Fruit fly (Drosophila melanogaster) whole organism, embryonic: ENCODE data around the gene Ciz1.

Experiments
- Abd-B ChIP-seq: fragments of 200-800 bp; sonication (Bioruptor generic); optimal IDR thresholded peaks from 2 replicates; lab custom pipeline; 2018; ENCODE audit warnings: missing biosample characterization, mild to moderate bottlenecking, missing genetic modification characterization, moderate library complexity
- Asciz ChIP-seq: fragments of 200-800 bp; sonication (Bioruptor generic); optimal IDR thresholded peaks from 2 replicates; lab custom pipeline; 2017; ENCODE audit warnings: missing biosample characterization, mild to moderate bottlenecking, missing genetic modification characterization, missing genetic modification reagents
- Bgb ChIP-seq: fragments of 200-800 bp; sonication (Bioruptor generic); IDR thresholded peaks from 2 replicates; pipeline ENCODE4 v1.3.6; 2022; ENCODE audit warnings: missing biosample characterization, missing genetic modification characterization; ENCODE audit not compliant: partially characterized antibody
- CG10321 ChIP-seq: fragments of 200-800 bp; sonication (Bioruptor generic); IDR thresholded peaks from 2 replicates; pipeline ENCODE4 v1.3.6; 2022; ENCODE audit warnings: missing biosample characterization, missing genetic modification characterization
- CG13296 ChIP-seq: fragments of 200-800 bp; sonication (Bioruptor generic); optimal IDR thresholded peaks from 3 replicates; lab custom pipeline; 2018; ENCODE audit warnings: missing biosample characterization, mild to moderate bottlenecking, missing genetic modification characterization
- CG15073 ChIP-seq: fragments of 200-800 bp; sonication (Bioruptor generic); optimal IDR thresholded peaks from 2 replicates; lab custom pipeline; 2016; ENCODE audit warnings: missing biosample characterization, missing genetic modification characterization
- CG1603 ChIP-seq: fragments of 200-800 bp; sonication (Bioruptor generic); optimal IDR thresholded peaks from 2 replicates; lab custom pipeline; 2019; ENCODE audit warnings: missing biosample characterization, mild to moderate bottlenecking, missing genetic modification characterization, moderate library complexity
- CG17328 ChIP-seq: fragments of 200-800 bp; sonication (Bioruptor generic); IDR thresholded peaks from 2 replicates; pipeline ENCODE4 v1.3.6; 2022; ENCODE audit warnings: missing biosample characterization, missing genetic modification characterization
- CG17361 ChIP-seq: fragments of 200-800 bp; sonication (Bioruptor generic); IDR thresholded peaks from 3 replicates; pipeline ENCODE4 v1.3.6; 2022; ENCODE audit warnings: missing biosample characterization, missing genetic modification characterization
- CG2129 ChIP-seq: fragments of 200-800 bp; sonication (Bioruptor generic); IDR thresholded peaks from 2 replicates; pipeline ENCODE4 v1.3.6; 2022; ENCODE audit warnings: missing biosample characterization, missing genetic modification characterization; ENCODE audit not compliant: partially characterized antibody
- CG3065 ChIP-seq: fragments of 200-800 bp; sonication (Bioruptor generic); optimal IDR thresholded peaks from 2 replicates; lab custom pipeline; 2016; ENCODE audit warnings: missing biosample characterization, missing genetic modification characterization
- CG3281 ChIP-seq: fragments of 200-800 bp; sonication (Bioruptor generic); optimal IDR thresholded peaks from 3 replicates; lab custom pipeline; 2017; ENCODE audit warnings: missing biosample characterization, mild to moderate bottlenecking, missing genetic modification characterization
- CG4820 ChIP-seq: fragments of 200-800 bp; sonication (Bioruptor generic); optimal IDR thresholded peaks from 3 replicates; lab custom pipeline; 2016; ENCODE audit warnings: missing biosample characterization, missing genetic modification characterization
- CG6791 ChIP-seq: fragments of 200-800 bp; sonication (Bioruptor generic); IDR thresholded peaks from 3 replicates; pipeline ENCODE4 v1.3.6; 2022; ENCODE audit warnings: missing biosample characterization, missing genetic modification characterization; ENCODE audit not compliant: partially characterized antibody
- CG6854 ChIP-seq: fragments of 200-800 bp; sonication (Bioruptor generic); optimal IDR thresholded peaks from 3 replicates; lab custom pipeline; 2017; ENCODE audit warnings: missing biosample characterization, mild to moderate bottlenecking, missing genetic modification characterization
- CG8281 ChIP-seq: fragments of 200-800 bp; sonication (Bioruptor generic); optimal IDR thresholded peaks from 2 replicates; lab custom pipeline; 2018; ENCODE audit warnings: missing biosample characterization, mild to moderate bottlenecking, missing genetic modification characterization, moderate library complexity
- CrebB ChIP-seq: fragments of 200-800 bp; sonication (Bioruptor generic); optimal IDR thresholded peaks from 3 replicates; lab custom pipeline; 2018; ENCODE audit warnings: missing biosample characterization, mild to moderate bottlenecking, missing genetic modification characterization
- Dll ChIP-seq: fragments of 200-800 bp; sonication (Bioruptor generic); IDR thresholded peaks from 4 replicates; pipeline ENCODE4 v1.3.6; 2022; ENCODE audit warnings: missing biosample characterization, missing genetic modification characterization; ENCODE audit not compliant: partially characterized antibody
- ERR ChIP-seq: fragments of 200-800 bp; sonication (Bioruptor generic); optimal IDR thresholded peaks from 2 replicates; lab custom pipeline; 2016; ENCODE audit warnings: missing biosample characterization, missing genetic modification characterization
- Gsc ChIP-seq: fragments of 200-800 bp; sonication (Bioruptor generic); IDR thresholded peaks from 2 replicates; pipeline ENCODE4 v1.3.6; 2022; ENCODE audit warnings: missing biosample characterization, missing genetic modification characterization
- Hmr ChIP-seq: fragments of 200-800 bp; sonication (Bioruptor generic); optimal IDR thresholded peaks from 3 replicates; lab custom pipeline; 2017; ENCODE audit warnings: mild to moderate bottlenecking, missing biosample characterization, missing genetic modification reagents, missing genetic modification characterization
- Lhr ChIP-seq: fragments of 200-800 bp; sonication (Bioruptor generic); optimal IDR thresholded peaks from 3 replicates; lab custom pipeline; 2017; ENCODE audit warnings: mild to moderate bottlenecking, missing biosample characterization, missing genetic modification reagents, missing genetic modification characterization
- Lim3 ChIP-seq: fragments of 200-800 bp; sonication (Bioruptor generic); IDR thresholded peaks from 2 replicates; pipeline ENCODE4 v1.3.6; 2022; ENCODE audit warnings: missing biosample characterization, missing genetic modification characterization
- NK7.1 ChIP-seq: fragments of 200-800 bp; sonication (Bioruptor generic); optimal IDR thresholded peaks from 3 replicates; lab custom pipeline; 2016; ENCODE audit warnings: missing biosample characterization, missing genetic modification characterization
- Rx ChIP-seq: fragments of 200-800 bp; sonication (Bioruptor generic); IDR thresholded peaks from 2 replicates; pipeline ENCODE4 v1.3.6; 2022; ENCODE audit warnings: missing biosample characterization, missing genetic modification characterization
- Scr ChIP-seq: fragments of 200-800 bp; sonication (Bioruptor generic); IDR thresholded peaks from 2 replicates; pipeline ENCODE4 v1.3.6; 2022; ENCODE audit warnings: missing biosample characterization, missing genetic modification characterization; ENCODE audit not compliant: partially characterized antibody
- Spps ChIP-seq: fragments of 200-800 bp; sonication (Bioruptor generic); optimal IDR thresholded peaks from 2 replicates; lab custom pipeline; 2018; ENCODE audit warnings: missing biosample characterization, mild to moderate bottlenecking, missing genetic modification characterization
- ab ChIP-seq: fragments of 200-800 bp; sonication (Bioruptor generic); optimal IDR thresholded peaks from 2 replicates; lab custom pipeline; 2016; ENCODE audit warnings: missing biosample characterization, missing genetic modification characterization
- ac ChIP-seq: fragments of 200-800 bp; sonication (Bioruptor generic); optimal IDR thresholded peaks from 3 replicates; lab custom pipeline; 2017; ENCODE audit warnings: missing biosample characterization, mild to moderate bottlenecking, missing genetic modification characterization
- amos ChIP-seq: fragments of 200-800 bp; sonication (Bioruptor generic); IDR thresholded peaks from 2 replicates; pipeline ENCODE4 v1.3.6; 2022; ENCODE audit warnings: missing biosample characterization, missing genetic modification characterization; ENCODE audit not compliant: partially characterized antibody
- aop ChIP-seq: fragments of 200-800 bp; sonication (Bioruptor generic); IDR thresholded peaks from 2 replicates; pipeline ENCODE4 v1.3.6; 2022; ENCODE audit warnings: missing biosample characterization, missing genetic modification characterization
- cato ChIP-seq: fragments of 200-800 bp; sonication (Bioruptor generic); optimal IDR thresholded peaks from 2 replicates; lab custom pipeline; 2016; ENCODE audit warnings: missing biosample characterization, missing genetic modification characterization, borderline replicate concordance
- chn ChIP-seq: fragments of 200-800 bp; sonication (Bioruptor generic); optimal IDR thresholded peaks from 2 replicates; lab custom pipeline; 2016; ENCODE audit warnings: missing biosample characterization, missing genetic modification characterization
- da ChIP-seq: fragments of 200-800 bp; sonication (Bioruptor generic); optimal IDR thresholded peaks from 2 replicates; lab custom pipeline; 2016; ENCODE audit warnings: missing biosample characterization, missing genetic modification characterization
- dpn ChIP-seq, 2 experiments: fragments of 200-800 bp; sonication (Bioruptor generic); optimal IDR thresholded peaks; 3 replicates each; lab custom pipeline; 2016; ENCODE audit warnings: missing biosample characterization in 2 of 2, missing genetic modification characterization in 2 of 2
- ems ChIP-seq: fragments of 200-800 bp; sonication (Bioruptor generic); optimal IDR thresholded peaks from 3 replicates; lab custom pipeline; 2016; ENCODE audit warnings: missing biosample characterization, missing genetic modification characterization
- ewg ChIP-seq: fragments of 200-800 bp; sonication (Bioruptor generic); optimal IDR thresholded peaks from 3 replicates; lab custom pipeline; 2017; ENCODE audit warnings: mild to moderate bottlenecking, missing biosample characterization, missing genetic modification reagents, missing genetic modification characterization
- exex ChIP-seq: fragments of 200-800 bp; sonication (Bioruptor generic); optimal IDR thresholded peaks from 4 replicates; lab custom pipeline; 2018; ENCODE audit warnings: missing biosample characterization, mild to moderate bottlenecking, missing genetic modification characterization, moderate library complexity
- fru ChIP-seq: fragments of >200 bp; optimal IDR thresholded peaks from 2 replicates; lab custom pipeline; 2017
- gce ChIP-seq: fragments of 200-800 bp; sonication (Bioruptor generic); IDR thresholded peaks from 3 replicates; pipeline ENCODE4 v1.3.6; 2022; ENCODE audit warnings: missing biosample characterization, missing genetic modification characterization
- gfzf ChIP-seq: fragments of 200-800 bp; sonication (Bioruptor generic); optimal IDR thresholded peaks from 2 replicates; lab custom pipeline; 2016; ENCODE audit warnings: missing biosample characterization, mild to moderate bottlenecking, missing genetic modification characterization, moderate library complexity
- gsb-n ChIP-seq: fragments of 200-800 bp; sonication (Bioruptor generic); optimal IDR thresholded peaks from 3 replicates; lab custom pipeline; 2018; ENCODE audit warnings: missing biosample characterization, mild to moderate bottlenecking, missing genetic modification characterization
- ind ChIP-seq: fragments of 200-800 bp; sonication (Bioruptor generic); optimal IDR thresholded peaks from 3 replicates; lab custom pipeline; 2016; ENCODE audit warnings: missing biosample characterization, missing genetic modification characterization
- lov ChIP-seq, 2 experiments: fragments of 200-800 bp in 1 of 2; fragments of >200 bp in 1 of 2; sonication (Bioruptor generic) in 1 of 2; IDR thresholded peaks in 1 of 2; optimal IDR thresholded peaks in 1 of 2; 2 replicates in 1 of 2; 3 replicates in 1 of 2; pipeline versions ENCODE4 v1.3.6 to Lab custom; 2017 to 2022; ENCODE audit warnings: missing biosample characterization in 1 of 2, missing genetic modification characterization in 1 of 2
- oc ChIP-seq: fragments of 200-800 bp; sonication (Bioruptor generic); optimal IDR thresholded peaks from 2 replicates; lab custom pipeline; 2018; ENCODE audit warnings: missing biosample characterization, mild to moderate bottlenecking, missing genetic modification characterization, moderate library complexity
- onecut ChIP-seq: fragments of 200-800 bp; sonication (Bioruptor generic); IDR thresholded peaks from 2 replicates; pipeline ENCODE4 v1.3.6; 2022; ENCODE audit warnings: missing biosample characterization, missing genetic modification characterization
- org-1 ChIP-seq: fragments of 200-800 bp; sonication (Bioruptor generic); optimal IDR thresholded peaks from 2 replicates; lab custom pipeline; 2017; ENCODE audit warnings: missing biosample characterization, missing genetic modification characterization
- salm ChIP-seq: fragments of 200-800 bp; sonication (Bioruptor generic); optimal IDR thresholded peaks from 2 replicates; lab custom pipeline; 2018; ENCODE audit warnings: missing biosample characterization, mild to moderate bottlenecking, missing genetic modification characterization
- sens-2 ChIP-seq: fragments of 200-800 bp; sonication (Bioruptor generic); IDR thresholded peaks from 2 replicates; pipeline ENCODE4 v1.3.6; 2022; ENCODE audit warnings: missing biosample characterization, missing genetic modification characterization
- sna ChIP-seq: fragments of 200-800 bp; sonication (Bioruptor generic); IDR thresholded peaks from 2 replicates; pipeline ENCODE4 v1.3.6; 2022; ENCODE audit warnings: missing biosample characterization, missing genetic modification characterization; ENCODE audit not compliant: partially characterized antibody
- sob ChIP-seq: fragments of 200-800 bp; sonication (Bioruptor generic); IDR thresholded peaks from 2 replicates; pipeline ENCODE4 v1.3.6; 2022; ENCODE audit warnings: missing biosample characterization, missing genetic modification characterization

The Ciz1 gene

dm6 chr3L:9859624-9860023 is 4.8 kb upstream of the Ciz1 start, which contains the start of gene CG10809 (continued):
- no peak for TF ChIP-seq CG3065
- TF ChIP-seq Rx: no peak
- peak; percentile 72 for TF ChIP-seq gfzf
- no peak for TF ChIP-seq cato (GFP tag; lab: Kevin White, UChicago)
- no peak for TF ChIP-seq Lim3
- TF ChIP-seq CG10321 (GFP tag; lab: Robert Waterston, UW): no peak
- peak; percentile 56; the same call in 2 of the 3 replicates for TF ChIP-seq CG17361 (GFP tag; lab: Robert Waterston, UW)
- TF ChIP-seq CG17328 (GFP tag; lab: Robert Waterston, UW): no peak
- no peak for TF ChIP-seq fru (lab: Kevin White, UChicago)
- peak; percentile 93 for TF ChIP-seq CG6791 (GFP tag; lab: Robert Waterston, UW)
- peak; percentile 8 for TF ChIP-seq exex (tag; lab: Kevin White, UChicago)
- TF ChIP-seq dpn (GFP tag; optimal IDR thresholded peaks at IDR 0.05; lab: Kevin White, UChicago): peak in 1 of 2 experiments; percentile 44
- TF ChIP-seq CG15073 (GFP tag; lab: Kevin White, UChicago): no peak
- peak; percentile 15 for TF ChIP-seq ind (GFP tag; lab: Kevin White, UChicago)
- no peak for TF ChIP-seq ems
- peak; percentile 94 for TF ChIP-seq Scr (GFP tag; lab: Robert Waterston, UW)
- TF ChIP-seq ac (GFP tag; lab: Kevin White, UChicago): no peak
- TF ChIP-seq lov (optimal IDR thresholded peaks at IDR 0.05; lab: Kevin White, UChicago): no peak
- no peak for TF ChIP-seq lov (GFP tag; IDR thresholded peaks at IDR 0.05; lab: Robert Waterston, UW)
- peak; percentile 93 for TF ChIP-seq Bgb
- TF ChIP-seq Hmr (GFP tag; lab: Kevin White, UChicago): no peak
- TF ChIP-seq ab (GFP tag; lab: Kevin White, UChicago): no peak
- peak; percentile 96 for TF ChIP-seq amos (GFP tag; lab: Robert Waterston, UW)
- peak; percentile 39 for TF ChIP-seq CG13296 (GFP tag; lab: Kevin White, UChicago)
- TF ChIP-seq salm: no peak
- peak; percentile 92 for TF ChIP-seq Dll (GFP tag; lab: Robert Waterston, UW)
- no peak for TF ChIP-seq Lhr (GFP tag; lab: Kevin White, UChicago)
- no peak for TF ChIP-seq onecut (GFP tag; lab: Robert Waterston, UW)
- no peak for TF ChIP-seq Gsc (GFP tag; lab: Robert Waterston, UW)
- no peak for TF ChIP-seq ERR (GFP tag; lab: Kevin White, UChicago)
- no peak for TF ChIP-seq gce
- no peak for TF ChIP-seq NK7.1 (GFP tag; lab: Kevin White, UChicago)
- no peak for TF ChIP-seq sens-2 (GFP tag; lab: Robert Waterston, UW)
- TF ChIP-seq da (GFP tag; lab: Kevin White, UChicago): no peak
- TF ChIP-seq Asciz: no peak
- peak; percentile 21 for TF ChIP-seq Abd-B (GFP tag; lab: Kevin White, UChicago)
- TF ChIP-seq CG1603 (tag; lab: Kevin White, UChicago): peak; percentile 68
- no peak for TF ChIP-seq oc
- TF ChIP-seq CG4820 (GFP tag; lab: Kevin White, UChicago): peak; percentile 19
- no peak for TF ChIP-seq CrebB
- peak; percentile 24 for TF ChIP-seq CG3281 (GFP tag; lab: Kevin White, UChicago)
- no peak for TF ChIP-seq gsb-n (tag; lab: Kevin White, UChicago)
- TF ChIP-seq CG6854 (GFP tag; lab: Kevin White, UChicago): no peak
- no peak for TF ChIP-seq org-1 (GFP tag; lab: Kevin White, UChicago)
- TF ChIP-seq chn (GFP tag; lab: Kevin White, UChicago): no peak
- peak; percentile 88 for TF ChIP-seq sna
- peak; percentile 39; the same call in 1 of the 2 replicates for TF ChIP-seq sob (GFP tag; lab: Robert Waterston, UW)
- peak; percentile 27 for TF ChIP-seq ewg
- TF ChIP-seq CG2129 (GFP tag; lab: Robert Waterston, UW): peak; percentile 83
- no peak for TF ChIP-seq Spps (tag; lab: Kevin White, UChicago)
- no peak for TF ChIP-seq CG8281 (tag; lab: Kevin White, UChicago)
- TF ChIP-seq aop (GFP tag; lab: Robert Waterston, UW): no peak
